Fruit fly (Drosophila melanogaster) whole organism, embryonic: ENCODE data around the gene Gr5a.

Experiments
- Ada2b ChIP-seq: fragments of 200-800 bp; sonication (Bioruptor generic); IDR thresholded peaks from 2 replicates; pipeline ENCODE4 v1.3.6; 2022; ENCODE audit warnings: missing biosample characterization, missing genetic modification characterization
- Asciz ChIP-seq: fragments of 200-800 bp; sonication (Bioruptor generic); optimal IDR thresholded peaks from 2 replicates; lab custom pipeline; 2017; ENCODE audit warnings: missing biosample characterization, mild to moderate bottlenecking, missing genetic modification characterization, missing genetic modification reagents
- B-H1 ChIP-seq: fragments of 200-800 bp; sonication (Bioruptor generic); IDR thresholded peaks from 3 replicates; pipeline ENCODE4 v1.3.6; 2022; ENCODE audit warnings: missing biosample characterization, missing genetic modification characterization
- CG10147 ChIP-seq: fragments of 200-800 bp; sonication (Bioruptor generic); optimal IDR thresholded peaks from 2 replicates; lab custom pipeline; 2019; ENCODE audit warnings: missing biosample characterization, mild to moderate bottlenecking, missing genetic modification characterization, moderate library complexity
- CG12299 ChIP-seq: fragments of 200-800 bp; sonication (Bioruptor generic); optimal IDR thresholded peaks from 2 replicates; lab custom pipeline; 2018; ENCODE audit warnings: missing biosample characterization, mild to moderate bottlenecking, missing genetic modification characterization
- CG1233 ChIP-seq: fragments of 200-800 bp; sonication (Bioruptor generic); optimal IDR thresholded peaks from 4 replicates; lab custom pipeline; 2018; ENCODE audit warnings: missing biosample characterization, mild to moderate bottlenecking, missing genetic modification characterization
- CG12391 ChIP-seq: fragments of 200-800 bp; sonication (Bioruptor generic); optimal IDR thresholded peaks from 3 replicates; lab custom pipeline; 2018; ENCODE audit warnings: missing biosample characterization, mild to moderate bottlenecking, missing genetic modification characterization, moderate library complexity
- CG12942 ChIP-seq: fragments of 200-800 bp; sonication (Bioruptor generic); optimal IDR thresholded peaks from 3 replicates; lab custom pipeline; 2016; ENCODE audit warnings: missing biosample characterization, missing genetic modification characterization
- CG13424 ChIP-seq: fragments of 200-800 bp; sonication (Bioruptor generic); optimal IDR thresholded peaks from 2 replicates; lab custom pipeline; 2019; ENCODE audit warnings: missing biosample characterization, mild to moderate bottlenecking, missing genetic modification characterization, moderate library complexity
- CG15696 ChIP-seq: fragments of 200-800 bp; sonication (Bioruptor generic); optimal IDR thresholded peaks from 2 replicates; lab custom pipeline; 2019; ENCODE audit warnings: missing biosample characterization, mild to moderate bottlenecking, missing genetic modification characterization, moderate library complexity
- CG18619 ChIP-seq: fragments of 200-800 bp; sonication (Bioruptor generic); optimal IDR thresholded peaks from 3 replicates; lab custom pipeline; 2017; ENCODE audit warnings: missing biosample characterization, mild to moderate bottlenecking, missing genetic modification characterization
- CG2875 ChIP-seq: fragments of 200-800 bp; sonication (Bioruptor generic); optimal IDR thresholded peaks from 2 replicates; lab custom pipeline; 2017; ENCODE audit warnings: missing biosample characterization, mild to moderate bottlenecking, missing genetic modification characterization, missing genetic modification reagents
- CG30403 ChIP-seq: fragments of 200-800 bp; sonication (Bioruptor generic); optimal IDR thresholded peaks from 3 replicates; lab custom pipeline; 2016; ENCODE audit warnings: missing biosample characterization, missing genetic modification characterization
- CG32767 ChIP-seq: fragments of 200-800 bp; sonication (Bioruptor generic); IDR thresholded peaks from 2 replicates; pipeline ENCODE4 v1.3.6; 2022; ENCODE audit warnings: missing biosample characterization, missing genetic modification characterization
- CG4424 ChIP-seq: fragments of 200-800 bp; sonication (Bioruptor generic); optimal IDR thresholded peaks from 3 replicates; lab custom pipeline; 2016; ENCODE audit warnings: missing biosample characterization, missing genetic modification characterization
- CG6689 ChIP-seq: fragments of 200-800 bp; sonication (Bioruptor generic); IDR thresholded peaks from 2 replicates; pipeline ENCODE4 v1.3.6; 2022; ENCODE audit warnings: missing biosample characterization, missing genetic modification characterization
- CG7963 ChIP-seq: fragments of 200-800 bp; sonication (Bioruptor generic); IDR thresholded peaks from 3 replicates; pipeline ENCODE4 v1.3.6; 2022; ENCODE audit warnings: missing biosample characterization, missing genetic modification characterization; ENCODE audit not compliant: partially characterized antibody
- CG8944 ChIP-seq: fragments of 200-800 bp; sonication (Bioruptor generic); optimal IDR thresholded peaks from 3 replicates; lab custom pipeline; 2016; ENCODE audit warnings: missing biosample characterization, missing genetic modification characterization
- CG9609 ChIP-seq: fragments of 200-800 bp; sonication (Bioruptor generic); optimal IDR thresholded peaks from 3 replicates; lab custom pipeline; 2016; ENCODE audit warnings: missing biosample characterization, missing genetic modification characterization
- CG9727 ChIP-seq: fragments of 200-800 bp; sonication (Bioruptor generic); optimal IDR thresholded peaks from 3 replicates; lab custom pipeline; 2017; ENCODE audit warnings: missing biosample characterization, mild to moderate bottlenecking, missing genetic modification characterization
- CrebB ChIP-seq: fragments of 200-800 bp; sonication (Bioruptor generic); optimal IDR thresholded peaks from 3 replicates; lab custom pipeline; 2018; ENCODE audit warnings: missing biosample characterization, mild to moderate bottlenecking, missing genetic modification characterization
- Dek ChIP-seq: fragments of 200-800 bp; sonication (Bioruptor generic); optimal IDR thresholded peaks from 3 replicates; lab custom pipeline; 2019; ENCODE audit warnings: missing biosample characterization, mild to moderate bottlenecking, missing genetic modification characterization, moderate library complexity
- Dll ChIP-seq: fragments of 200-800 bp; sonication (Bioruptor generic); IDR thresholded peaks from 4 replicates; pipeline ENCODE4 v1.3.6; 2022; ENCODE audit warnings: missing biosample characterization, missing genetic modification characterization; ENCODE audit not compliant: partially characterized antibody
- NC2α ChIP-seq: fragments of 200-800 bp; sonication (Bioruptor generic); optimal IDR thresholded peaks from 2 replicates; lab custom pipeline; 2016; ENCODE audit warnings: missing biosample characterization, missing genetic modification characterization
- NFAT ChIP-seq: fragments of 200-800 bp; sonication (Bioruptor generic); IDR thresholded peaks from 2 replicates; pipeline ENCODE4 v1.3.6; 2022; ENCODE audit warnings: missing biosample characterization, missing genetic modification characterization
- PHDP ChIP-seq: fragments of 200-800 bp; sonication (Bioruptor generic); optimal IDR thresholded peaks from 3 replicates; lab custom pipeline; 2018; ENCODE audit warnings: missing biosample characterization, mild to moderate bottlenecking, missing genetic modification characterization, moderate library complexity
- Scr ChIP-seq: fragments of 200-800 bp; sonication (Bioruptor generic); IDR thresholded peaks from 2 replicates; pipeline ENCODE4 v1.3.6; 2022; ENCODE audit warnings: missing biosample characterization, missing genetic modification characterization; ENCODE audit not compliant: partially characterized antibody
- Side ChIP-seq: fragments of 200-800 bp; sonication (Bioruptor generic); optimal IDR thresholded peaks from 2 replicates; lab custom pipeline; 2016; ENCODE audit warnings: missing biosample characterization, missing genetic modification characterization
- Sry-β ChIP-seq: fragments of 200-800 bp; sonication (Bioruptor generic); optimal IDR thresholded peaks from 2 replicates; lab custom pipeline; 2018; ENCODE audit warnings: missing biosample characterization, mild to moderate bottlenecking, missing genetic modification characterization, moderate library complexity
- amos ChIP-seq: fragments of 200-800 bp; sonication (Bioruptor generic); IDR thresholded peaks from 2 replicates; pipeline ENCODE4 v1.3.6; 2022; ENCODE audit warnings: missing biosample characterization, missing genetic modification characterization; ENCODE audit not compliant: partially characterized antibody
- ato ChIP-seq: fragments of 200-800 bp; sonication (Bioruptor generic); IDR thresholded peaks from 2 replicates; pipeline ENCODE4 v1.3.6; 2022; ENCODE audit warnings: missing biosample characterization, missing genetic modification characterization; ENCODE audit not compliant: partially characterized antibody
- bsh ChIP-seq, 2 experiments: fragments of 200-800 bp; sonication (Bioruptor generic); optimal IDR thresholded peaks; 2 replicates each; lab custom pipeline; 2017 to 2018; ENCODE audit warnings: mild to moderate bottlenecking in 2 of 2, missing biosample characterization in 2 of 2, missing genetic modification characterization in 2 of 2, moderate library complexity in 1 of 2
- cas ChIP-seq: fragments of 200-800 bp; sonication (Bioruptor generic); IDR thresholded peaks from 2 replicates; pipeline ENCODE4 v1.3.6; 2022; ENCODE audit warnings: missing biosample characterization, missing genetic modification characterization
- dati ChIP-seq: fragments of 200-800 bp; sonication (Bioruptor generic); IDR thresholded peaks from 2 replicates; pipeline ENCODE4 v1.3.6; 2022; ENCODE audit warnings: missing biosample characterization, missing genetic modification characterization
- fd64A ChIP-seq: fragments of 200-800 bp; sonication (Bioruptor generic); optimal IDR thresholded peaks from 3 replicates; lab custom pipeline; 2018; ENCODE audit warnings: missing biosample characterization, mild to moderate bottlenecking, missing genetic modification characterization
- fd96Cb ChIP-seq: fragments of 200-800 bp; sonication (Bioruptor generic); optimal IDR thresholded peaks from 2 replicates; lab custom pipeline; 2018; ENCODE audit warnings: missing biosample characterization, mild to moderate bottlenecking, missing genetic modification characterization, moderate library complexity
- ham ChIP-seq: fragments of 200-800 bp; sonication (Bioruptor generic); IDR thresholded peaks from 2 replicates; pipeline ENCODE4 v1.3.6; 2022; ENCODE audit warnings: missing biosample characterization, missing genetic modification characterization
- hb ChIP-seq: fragments of 200-800 bp; sonication (Bioruptor generic); IDR thresholded peaks from 3 replicates; pipeline ENCODE4 v1.3.6; 2022; ENCODE audit warnings: missing biosample characterization, missing genetic modification characterization; ENCODE audit not compliant: partially characterized antibody
- hkb ChIP-seq, 2 experiments: fragments of 200-800 bp in 1 of 2; fragments of >200 bp in 1 of 2; sonication (Bioruptor generic) in 1 of 2; IDR thresholded peaks in 1 of 2; optimal IDR thresholded peaks in 1 of 2; 2 replicates each; pipeline versions ENCODE4 v1.3.6 to Lab custom; 2017 to 2022; ENCODE audit warnings: missing biosample characterization in 1 of 2, missing genetic modification characterization in 1 of 2
- pan ChIP-seq, 4 experiments: fragments of >200 bp in 3 of 4; fragments of 200-800 bp in 1 of 4; sonication (Bioruptor generic) in 1 of 4; optimal IDR thresholded peaks in 3 of 4; IDR thresholded peaks in 1 of 4; 2 replicates each; pipeline versions ENCODE4 v1.3.6 to Lab custom; 2017 to 2022; ENCODE audit warnings: missing biosample characterization in 2 of 4, missing genetic modification characterization in 2 of 4, mixed read lengths in 1 of 4
- pb ChIP-seq: fragments of 200-800 bp; sonication (Bioruptor generic); optimal IDR thresholded peaks from 3 replicates; lab custom pipeline; 2016; ENCODE audit warnings: missing biosample characterization, missing genetic modification characterization
- peb ChIP-seq: fragments of 200-800 bp; sonication (Bioruptor generic); IDR thresholded peaks from 2 replicates; pipeline ENCODE4 v1.3.6; 2022; ENCODE audit warnings: missing biosample characterization, missing genetic modification characterization
- phol ChIP-seq: fragments of 200-800 bp; sonication (Bioruptor generic); optimal IDR thresholded peaks from 3 replicates; lab custom pipeline; 2018; ENCODE audit warnings: missing biosample characterization, mild to moderate bottlenecking, missing genetic modification characterization, moderate library complexity
- so ChIP-seq: fragments of 200-800 bp; sonication (Bioruptor generic); IDR thresholded peaks from 3 replicates; pipeline ENCODE4 v1.3.6; 2022; ENCODE audit warnings: missing biosample characterization, missing genetic modification characterization
- sr ChIP-seq: fragments of 200-800 bp; sonication (Bioruptor generic); IDR thresholded peaks from 3 replicates; pipeline ENCODE4 v1.3.6; 2022; ENCODE audit warnings: missing biosample characterization, missing genetic modification characterization
- tna ChIP-seq: fragments of 200-800 bp; sonication (Bioruptor generic); IDR thresholded peaks from 2 replicates; pipeline ENCODE4 v1.3.6; 2022; ENCODE audit warnings: missing biosample characterization, missing genetic modification characterization; ENCODE audit not compliant: partially characterized antibody
- ttk ChIP-seq: fragments of 200-800 bp; sonication (Bioruptor generic); IDR thresholded peaks from 2 replicates; pipeline ENCODE4 v2.1.2; 2022; ENCODE audit warnings: missing biosample characterization, missing genetic modification characterization
- tx ChIP-seq: fragments of 200-800 bp; sonication (Bioruptor generic); optimal IDR thresholded peaks from 2 replicates; lab custom pipeline; 2016; ENCODE audit warnings: missing biosample characterization, missing genetic modification characterization
- zfh1 ChIP-seq: fragments of 200-800 bp; sonication (Bioruptor generic); IDR thresholded peaks from 3 replicates; pipeline ENCODE4 v1.3.6; 2022; ENCODE audit warnings: missing biosample characterization, missing genetic modification characterization

The Gr5a gene

dm6 chrX:5695958-5696357, 15.5 kb downstream of the Gr5a start (continued):
- no peak for TF ChIP-seq pb (GFP tag; lab: Kevin White, UChicago)
- TF ChIP-seq CG9609 (GFP tag; lab: Kevin White, UChicago), result no peak
- TF ChIP-seq Scr (GFP tag; lab: Robert Waterston, UW), result peak; percentile 79
- peak; percentile 67 for TF ChIP-seq amos (GFP tag; lab: Robert Waterston, UW)
- TF ChIP-seq tx (GFP tag; lab: Kevin White, UChicago), result no peak
- TF ChIP-seq CG13424, result no peak
- TF ChIP-seq Dll (GFP tag; lab: Robert Waterston, UW), result peak; percentile 87
- no peak for TF ChIP-seq hkb (optimal IDR thresholded peaks at IDR 0.05; lab: Kevin White, UChicago)
- TF ChIP-seq hkb (GFP tag; IDR thresholded peaks at IDR 0.05; lab: Robert Waterston, UW), result no peak
- no peak for TF ChIP-seq NC2α (GFP tag; lab: Kevin White, UChicago)
- 0 out of 3 replicates have a peak, but pooled peaks have one; percentile 25 for TF ChIP-seq CG7963
- no peak for TF ChIP-seq PHDP (tag; lab: Kevin White, UChicago)
- TF ChIP-seq NFAT (GFP tag; lab: Robert Waterston, UW), result no peak
- TF ChIP-seq CG15696, result no peak
- no peak for TF ChIP-seq Asciz (GFP tag; lab: Kevin White, UChicago)
- TF ChIP-seq ham (GFP tag; lab: Robert Waterston, UW), result no peak
- no peak for TF ChIP-seq pan (optimal IDR thresholded peaks at IDR 0.05; lab: Kevin White, UChicago)
- TF ChIP-seq pan (GFP tag; optimal IDR thresholded peaks at IDR 0.05 in 1 of 2, IDR thresholded peaks at IDR 0.05 in 1 of 2), result peak in 1 of 2 experiments; percentile 6
- TF ChIP-seq fd96Cb (tag; lab: Kevin White, UChicago), result no peak
- TF ChIP-seq CG4424 (GFP tag; lab: Kevin White, UChicago), result no peak
- 0 out of 3 replicates have a peak, but pooled peaks have one; percentile 41 for TF ChIP-seq hb
- TF ChIP-seq so (GFP tag; lab: Robert Waterston, UW), result no peak
- no peak for TF ChIP-seq Ada2b (GFP tag; lab: Robert Waterston, UW)
- no peak for TF ChIP-seq B-H1
- no peak for TF ChIP-seq ttk (GFP tag; lab: Robert Waterston, UW)
- TF ChIP-seq Side (GFP tag; lab: Kevin White, UChicago), result no peak
- TF ChIP-seq CG9727 (GFP tag; lab: Kevin White, UChicago), result no peak
- no peak for TF ChIP-seq CG10147 (GFP tag; lab: Kevin White, UChicago)
- TF ChIP-seq cas, result no peak
- TF ChIP-seq Dek, result no peak
- TF ChIP-seq CG12299 (tag; lab: Kevin White, UChicago), result no peak
- no peak for TF ChIP-seq CG18619
- TF ChIP-seq CG12391, result no peak
- TF ChIP-seq fd64A (GFP tag; lab: Kevin White, UChicago), result no peak
- TF ChIP-seq zfh1 (GFP tag; lab: Robert Waterston, UW), result peak; percentile 52; the same call in 2 of the 3 replicates
- no peak for TF ChIP-seq bsh (GFP tag; optimal IDR thresholded peaks at IDR 0.05; lab: Kevin White, UChicago)
- no peak for TF ChIP-seq CG6689 (GFP tag; lab: Robert Waterston, UW)
- TF ChIP-seq dati (GFP tag; lab: Robert Waterston, UW), result no peak
- no peak for TF ChIP-seq sr
- no peak for TF ChIP-seq CG12942 (GFP tag; lab: Kevin White, UChicago)
- no peak for TF ChIP-seq phol (tag; lab: Kevin White, UChicago)
- no peak for TF ChIP-seq CG32767 (GFP tag; lab: Robert Waterston, UW)
- TF ChIP-seq ato (GFP tag; lab: Robert Waterston, UW), result no peak
- no peak for TF ChIP-seq CG2875
- no peak for TF ChIP-seq CrebB (tag; lab: Kevin White, UChicago)
- no peak for TF ChIP-seq CG30403 (GFP tag; lab: Kevin White, UChicago)
- TF ChIP-seq tna (GFP tag; lab: Robert Waterston, UW), result no peak
- TF ChIP-seq CG1233 (GFP tag; lab: Kevin White, UChicago), result no peak
- no peak for TF ChIP-seq CG8944 (GFP tag; lab: Kevin White, UChicago)
- no peak for TF ChIP-seq peb (GFP tag; lab: Robert Waterston, UW)
- peak; percentile 13 for TF ChIP-seq Sry-β (GFP tag; lab: Kevin White, UChicago)
